Fruit fly (Drosophila melanogaster) whole organism, prepupa: ENCODE data around the gene CG14958.
A peak's percentile ranks its signal among the peaks of the same experiment; 100 is the strongest.

Experiments
- Blimp-1 ChIP-seq: fragments of 200-800 bp; sonication (Bioruptor generic); optimal IDR thresholded peaks from 3 replicates; lab custom pipeline; 2017; ENCODE audit warnings: missing biosample characterization, missing genetic modification characterization, mild to moderate bottlenecking, moderate library complexity, missing genetic modification reagents
- CG11294 ChIP-seq: fragments of 200-800 bp; sonication (Bioruptor generic); IDR thresholded peaks from 2 replicates; pipeline ENCODE4 v1.3.6; 2022; ENCODE audit warnings: missing biosample characterization, missing genetic modification characterization
- CG15336 ChIP-seq: fragments of 200-800 bp; sonication (Bioruptor generic); IDR thresholded peaks from 2 replicates; pipeline ENCODE4 v1.3.6; 2022; ENCODE audit warnings: missing biosample characterization, missing genetic modification characterization
- CG3032 ChIP-seq: fragments of 200-800 bp; optimal IDR thresholded peaks from 2 replicates; lab custom pipeline; 2019; ENCODE audit warnings: missing biosample characterization, mild to moderate bottlenecking, missing genetic modification characterization, moderate library complexity
- CG31627 ChIP-seq: fragments of 200-800 bp; sonication (Bioruptor generic); optimal IDR thresholded peaks from 3 replicates; lab custom pipeline; 2016; ENCODE audit warnings: missing biosample characterization, missing genetic modification characterization
- CG34406 ChIP-seq: fragments of 200-800 bp; sonication (Bioruptor generic); optimal IDR thresholded peaks from 3 replicates; lab custom pipeline; 2016; ENCODE audit warnings: missing biosample characterization, missing genetic modification characterization
- CG3919 ChIP-seq: fragments of 200-800 bp; sonication (Bioruptor generic); optimal IDR thresholded peaks from 3 replicates; lab custom pipeline; 2016; ENCODE audit warnings: missing biosample characterization, missing genetic modification characterization
- CG4318 ChIP-seq: fragments of 200-800 bp; sonication (Bioruptor generic); optimal IDR thresholded peaks from 3 replicates; lab custom pipeline; 2017; ENCODE audit warnings: missing biosample characterization, mild to moderate bottlenecking, missing genetic modification characterization
- CG6163 ChIP-seq: fragments of 200-800 bp; sonication (Bioruptor generic); IDR thresholded peaks from 3 replicates; pipeline ENCODE4 v1.3.6; 2022; ENCODE audit warnings: missing biosample characterization, missing genetic modification characterization
- CG6276 ChIP-seq: fragments of 200-800 bp; sonication (Bioruptor generic); optimal IDR thresholded peaks from 2 replicates; lab custom pipeline; 2017; ENCODE audit warnings: missing biosample characterization, mild to moderate bottlenecking, missing genetic modification characterization
- CG6792 ChIP-seq: fragments of 200-800 bp; sonication (Bioruptor generic); optimal IDR thresholded peaks from 3 replicates; lab custom pipeline; 2016; ENCODE audit warnings: missing biosample characterization, missing genetic modification characterization
- CG7368 ChIP-seq: fragments of 200-800 bp; sonication (Bioruptor generic); optimal IDR thresholded peaks from 3 replicates; lab custom pipeline; 2016; ENCODE audit warnings: missing biosample characterization, missing genetic modification characterization
- CG8119 ChIP-seq: fragments of 200-800 bp; sonication (Bioruptor generic); IDR thresholded peaks from 3 replicates; pipeline ENCODE4 v1.3.6; 2022; ENCODE audit warnings: missing biosample characterization, missing genetic modification characterization
- CG8319 ChIP-seq: fragments of 200-800 bp; sonication (Bioruptor generic); optimal IDR thresholded peaks from 3 replicates; lab custom pipeline; 2016; ENCODE audit warnings: missing biosample characterization, missing genetic modification characterization
- Eip75B ChIP-seq: fragments of 200-800 bp; sonication (Bioruptor generic); optimal IDR thresholded peaks from 3 replicates; lab custom pipeline; 2016; ENCODE audit warnings: missing biosample characterization, missing genetic modification characterization
- Eip78C ChIP-seq: fragments of 200-800 bp; sonication (Bioruptor generic); peaks from one replicate; lab custom pipeline; 2016; ENCODE audit warnings: missing biosample characterization, missing genetic modification characterization
- Eip93F ChIP-seq: fragments of 200-800 bp; sonication (Bioruptor generic); optimal IDR thresholded peaks from 2 replicates; lab custom pipeline; 2016; ENCODE audit warnings: missing biosample characterization, mild to moderate bottlenecking, missing genetic modification characterization
- Ets96B ChIP-seq: fragments of 200-800 bp; optimal IDR thresholded peaks from 2 replicates; lab custom pipeline; 2019; ENCODE audit warnings: missing biosample characterization, mild to moderate bottlenecking, missing genetic modification characterization, moderate library complexity
- Gug ChIP-seq: fragments of 200-800 bp; sonication (Bioruptor generic); IDR thresholded peaks from 2 replicates; pipeline ENCODE4 v1.3.6; 2022; ENCODE audit warnings: missing biosample characterization, missing genetic modification characterization
- Hr4 ChIP-seq: fragments of 200-800 bp; sonication (Bioruptor generic); optimal IDR thresholded peaks from 3 replicates; lab custom pipeline; 2016; ENCODE audit warnings: missing biosample characterization, missing genetic modification characterization
- Met ChIP-seq: fragments of 200-800 bp; sonication (Bioruptor generic); optimal IDR thresholded peaks from 3 replicates; lab custom pipeline; 2016; ENCODE audit warnings: missing biosample characterization, missing genetic modification characterization
- OdsH ChIP-seq: fragments of 200-800 bp; sonication (Bioruptor generic); optimal IDR thresholded peaks from 3 replicates; lab custom pipeline; 2016; ENCODE audit warnings: missing biosample characterization, missing genetic modification characterization
- Sox102F ChIP-seq: fragments of 200-800 bp; sonication (Bioruptor generic); optimal IDR thresholded peaks from 2 replicates; lab custom pipeline; 2016; ENCODE audit warnings: missing biosample characterization, mild to moderate bottlenecking, missing genetic modification characterization
- Sox14 ChIP-seq: fragments of 200-800 bp; sonication (Bioruptor generic); optimal IDR thresholded peaks from 3 replicates; lab custom pipeline; 2016; ENCODE audit warnings: missing biosample characterization, missing genetic modification characterization
- Sox15 ChIP-seq: fragments of 200-800 bp; sonication (Bioruptor generic); optimal IDR thresholded peaks from 3 replicates; lab custom pipeline; 2016; ENCODE audit warnings: missing biosample characterization, missing genetic modification characterization
- achi ChIP-seq: fragments of 200-800 bp; sonication (Bioruptor generic); optimal IDR thresholded peaks from 3 replicates; lab custom pipeline; 2016; ENCODE audit warnings: missing biosample characterization, missing genetic modification characterization
- esn ChIP-seq: fragments of 200-800 bp; sonication (Bioruptor generic); optimal IDR thresholded peaks from 2 replicates; lab custom pipeline; 2016; ENCODE audit warnings: missing biosample characterization, mild to moderate bottlenecking, missing genetic modification characterization, moderate library complexity
- fkh ChIP-seq: fragments of 200-800 bp; sonication (Bioruptor generic); optimal IDR thresholded peaks from 3 replicates; lab custom pipeline; 2017; ENCODE audit warnings: missing biosample characterization, mild to moderate bottlenecking, missing genetic modification characterization, moderate library complexity
- lz ChIP-seq: fragments of 200-800 bp; sonication (Bioruptor generic); optimal IDR thresholded peaks from 3 replicates; lab custom pipeline; 2016; ENCODE audit warnings: missing biosample characterization, missing genetic modification characterization
- salr ChIP-seq, 2 experiments: fragments of 200-800 bp; sonication (Bioruptor generic); optimal IDR thresholded peaks; 3 replicates each; lab custom pipeline; 2016 to 2018; ENCODE audit warnings: missing biosample characterization in 2 of 2, missing genetic modification characterization in 2 of 2, mild to moderate bottlenecking in 1 of 2
- ss ChIP-seq, 2 experiments: fragments of 200-800 bp; sonication (Bioruptor generic); optimal IDR thresholded peaks; 2 replicates in 1 of 2; 3 replicates in 1 of 2; lab custom pipeline; 2017 to 2018; ENCODE audit warnings: mild to moderate bottlenecking in 2 of 2, missing biosample characterization in 2 of 2, missing genetic modification characterization in 2 of 2, moderate library complexity in 1 of 2
- svp ChIP-seq: fragments of 200-800 bp; sonication (Bioruptor generic); peaks from one replicate; lab custom pipeline; 2016; ENCODE audit warnings: missing biosample characterization, missing genetic modification characterization
- vri ChIP-seq: fragments of 200-800 bp; sonication (Bioruptor generic); optimal IDR thresholded peaks from 3 replicates; lab custom pipeline; 2016; ENCODE audit warnings: missing biosample characterization, mild to moderate bottlenecking, missing genetic modification characterization

The CG14958 gene

DNA sequence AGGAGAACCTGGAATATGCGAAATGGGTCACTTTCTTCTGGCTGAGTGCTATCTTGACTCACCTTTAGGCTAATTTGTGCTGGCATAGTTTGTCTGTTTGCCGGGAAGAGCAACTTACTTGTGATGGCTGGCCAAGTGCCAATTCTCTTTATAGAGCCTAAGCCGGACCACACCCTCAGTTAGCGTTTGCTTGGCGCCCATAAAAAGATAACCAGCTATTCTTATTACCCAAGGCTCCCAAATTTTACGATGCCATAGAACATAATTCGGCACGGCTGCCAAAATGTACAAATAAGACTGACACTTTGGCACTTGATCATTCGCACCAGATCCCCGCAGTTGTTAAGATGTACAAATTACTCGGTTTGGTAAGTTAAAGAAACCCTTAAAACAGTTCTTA, at the start of gene CG14958, which contains the start of gene CG42525:
TSS of gene CG14958 (plus strand) at position 332 of the 400 bp plus-strand sequence.
TSS of gene CG42525 (minus strand) at position 101 of the 400 bp plus-strand sequence.
- TF ChIP-seq CG6792 (no peak), CG8119 (no peak), fkh (no peak), CG8319 (GFP tag; lab: Kevin White, UChicago) (no peak), Sox14 (GFP tag; lab: Kevin White, UChicago) (no peak), CG15336 (GFP tag; lab: Robert Waterston, UW) (no peak), lz (no peak), Eip93F (GFP tag; lab: Kevin White, UChicago) (no peak), Hr4 (GFP tag; lab: Kevin White, UChicago) (no peak), CG6276 (GFP tag; lab: Kevin White, UChicago) (no peak), esn (GFP tag; lab: Kevin White, UChicago) (no peak)

DNA sequence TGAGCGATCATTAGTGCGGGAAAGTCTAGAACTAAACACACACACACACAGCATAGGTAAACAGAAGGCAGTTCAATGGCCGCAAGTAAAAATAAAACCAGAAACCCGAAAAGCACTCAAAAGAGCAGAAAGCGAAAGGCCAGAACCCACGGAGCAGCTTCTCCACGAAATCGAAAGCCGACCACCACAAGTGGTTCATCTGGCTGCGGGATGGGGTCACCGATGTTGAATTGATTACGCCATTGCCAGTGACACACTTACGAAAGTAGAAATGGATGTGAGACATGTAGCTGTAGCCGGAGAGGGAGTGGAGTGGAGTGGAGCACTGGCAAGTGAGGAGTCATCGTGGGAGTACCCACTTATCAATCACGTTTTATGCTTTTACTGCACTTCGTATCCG, 48.4 kb upstream of the CG14958 start:
- TF ChIP-seq Met (GFP tag; lab: Kevin White, UChicago): no peak
- TF ChIP-seq CG11294 (GFP tag; lab: Robert Waterston, UW): peak; percentile 9; the same call in 1 of the 2 replicates
- TF ChIP-seq CG6163 (GFP tag; lab: Robert Waterston, UW): no peak
- TF ChIP-seq salr (GFP tag; optimal IDR thresholded peaks at IDR 0.05; lab: Kevin White, UChicago): no peak
- peak; percentile 77 for TF ChIP-seq Blimp-1 (GFP tag; lab: Kevin White, UChicago)
- peak; percentile 4 for TF ChIP-seq Eip75B (GFP tag; lab: Kevin White, UChicago)
- TF ChIP-seq, all 60 proteins: peak for 3

DNA sequence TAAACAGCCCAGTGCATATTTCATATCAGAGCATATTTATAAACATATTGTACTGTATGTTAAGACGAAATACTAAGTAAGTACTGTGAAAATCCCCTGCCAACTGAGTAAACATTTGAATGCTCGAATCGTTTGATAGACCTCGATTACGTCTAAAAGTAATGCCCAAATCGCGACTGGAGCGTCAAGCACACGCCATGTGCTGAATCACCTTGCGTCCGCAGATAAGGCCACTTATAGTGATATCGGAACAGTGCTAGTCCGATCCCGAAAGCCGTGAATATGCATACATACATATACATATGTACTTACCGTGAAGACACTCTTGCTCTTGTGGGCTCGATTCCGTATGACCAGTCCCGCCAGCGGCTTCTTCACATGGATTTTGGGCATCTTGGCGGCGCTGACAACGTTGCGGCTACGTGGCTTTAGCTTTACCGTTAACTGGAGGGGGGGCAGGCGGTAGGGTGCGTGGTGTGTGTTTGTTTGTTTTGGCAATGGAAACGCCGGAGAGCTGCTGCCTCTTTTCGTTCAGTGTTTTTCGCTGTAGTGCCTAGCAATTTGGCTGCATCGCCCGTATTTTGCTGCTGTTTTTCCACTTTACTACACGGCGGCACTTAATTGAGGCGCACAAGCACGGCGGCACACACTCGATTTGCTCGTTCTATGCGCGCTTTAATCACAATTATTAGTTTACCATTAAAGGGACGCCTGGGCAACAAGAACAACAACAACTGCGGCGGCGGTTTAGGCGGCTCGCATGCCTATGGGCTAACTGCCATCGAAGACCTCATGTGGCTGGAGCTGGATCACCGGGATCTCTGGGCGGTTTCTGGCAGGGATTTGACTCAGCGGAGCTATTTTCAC, 47.0 kb upstream of the CG14958 start:
- TF ChIP-seq Sox102F (GFP tag; lab: Kevin White, UChicago) (no peak), fkh (peak; percentile 65), Eip78C (GFP tag; lab: Kevin White, UChicago) (peak; percentile 39)

DNA sequence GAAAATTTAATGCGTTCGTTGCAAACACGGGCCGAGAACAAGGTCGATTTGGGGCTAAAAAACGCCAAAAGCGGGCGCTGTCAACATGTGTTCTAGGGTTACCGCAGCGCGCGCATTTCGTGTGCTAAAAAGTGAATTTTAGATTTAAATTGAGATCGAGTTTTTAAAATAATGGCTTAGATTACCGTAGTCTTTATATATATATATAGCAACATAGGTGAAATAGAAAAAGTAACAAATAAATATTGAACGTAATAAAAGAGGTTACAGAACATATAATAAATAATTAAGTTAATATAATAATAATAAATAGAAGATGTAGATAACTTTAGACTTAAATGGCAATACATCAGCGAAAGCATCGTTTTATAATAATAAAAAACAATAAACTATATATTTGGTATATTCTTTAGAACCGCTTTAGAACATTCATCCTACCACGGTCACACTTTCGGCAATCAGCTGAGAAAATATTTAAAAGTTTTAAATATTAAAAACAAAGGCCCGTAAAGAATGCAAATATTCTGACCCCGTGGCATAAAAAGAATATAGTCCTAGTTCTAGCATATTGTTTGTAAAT, 46.3 kb upstream of the CG14958 start, which contains the start of the genes CG11537 and Alg2:
TSS of gene CG11537 (minus strand) at position 75 of the 580 bp plus-strand sequence.
TSS of gene Alg2 (plus strand) at position 426 of the 580 bp plus-strand sequence.
- TF ChIP-seq Eip78C (GFP tag; lab: Kevin White, UChicago): no peak
- TF ChIP-seq CG31627: peak; percentile 15
- TF ChIP-seq esn (GFP tag; lab: Kevin White, UChicago): peak; percentile 24
- peak; percentile 11 for TF ChIP-seq CG6792
- TF ChIP-seq Blimp-1 (GFP tag; lab: Kevin White, UChicago): no peak
- no peak for TF ChIP-seq CG7368 (GFP tag; lab: Kevin White, UChicago)
- TF ChIP-seq OdsH (GFP tag; lab: Kevin White, UChicago): peak; percentile 34
- peak; percentile 40 for TF ChIP-seq Sox14 (GFP tag; lab: Kevin White, UChicago)
- peak in 1 of 2 experiments; percentile 12 for TF ChIP-seq ss (GFP tag; optimal IDR thresholded peaks at IDR 0.05; lab: Kevin White, UChicago)
- TF ChIP-seq salr (GFP tag; optimal IDR thresholded peaks at IDR 0.05; lab: Kevin White, UChicago): peak in 1 of 2 experiments; percentile 7
- peak; percentile 64 for TF ChIP-seq svp (GFP tag; lab: Kevin White, UChicago)
- TF ChIP-seq CG34406 (GFP tag; lab: Kevin White, UChicago): peak; percentile 10
- peak; percentile 10 for TF ChIP-seq Ets96B (tag; lab: Kevin White, UChicago)
- TF ChIP-seq CG4318: no peak
- peak; percentile 16 for TF ChIP-seq vri (GFP tag; lab: Kevin White, UChicago)
- TF ChIP-seq Gug: no peak
- TF ChIP-seq CG3032 (tag; lab: Kevin White, UChicago): peak; percentile 36
- peak; percentile 31 for TF ChIP-seq CG3919 (GFP tag; lab: Kevin White, UChicago)
- peak; percentile 88 for TF ChIP-seq achi
- TF ChIP-seq Sox15: no peak
- TF ChIP-seq Hr4 (GFP tag; lab: Kevin White, UChicago): no peak
